Fruit fly (Drosophila melanogaster) whole organism, pupa: ENCODE measurements around the gene CG4025.
A peak's percentile ranks its signal among the peaks of the same experiment; 100 is the strongest.

Experiments
- CG12605 ChIP-seq: fragments of 200-800 bp; sonication (Bioruptor generic); IDR thresholded peaks from 2 replicates; pipeline ENCODE4 v1.3.6; 2022; ENCODE audit warnings: missing biosample characterization, missing genetic modification characterization
- CG17806 ChIP-seq: fragments of 200-800 bp; sonication (Bioruptor generic); optimal IDR thresholded peaks from 2 replicates; lab custom pipeline; 2018; ENCODE audit warnings: missing biosample characterization, mild to moderate bottlenecking, missing genetic modification characterization, moderate library complexity
- CG32121 ChIP-seq: fragments of 200-800 bp; sonication (Bioruptor generic); IDR thresholded peaks from 2 replicates; pipeline ENCODE4 v1.3.6; 2022; ENCODE audit warnings: missing biosample characterization, missing genetic modification characterization
- CG4496 ChIP-seq: fragments of 200-800 bp; sonication (Bioruptor generic); IDR thresholded peaks from 3 replicates; pipeline ENCODE4 v1.3.6; 2022; ENCODE audit warnings: missing biosample characterization, missing genetic modification characterization
- CG8159 ChIP-seq: fragments of 200-800 bp; sonication (Bioruptor generic); optimal IDR thresholded peaks from 3 replicates; lab custom pipeline; 2018; ENCODE audit warnings: missing biosample characterization, mild to moderate bottlenecking, missing genetic modification characterization, moderate library complexity
- CG8301 ChIP-seq: fragments of 200-800 bp; sonication (Bioruptor generic); optimal IDR thresholded peaks from 2 replicates; lab custom pipeline; 2018; ENCODE audit warnings: missing biosample characterization, mild to moderate bottlenecking, missing genetic modification characterization
- D1 ChIP-seq: fragments of 200-800 bp; sonication (Bioruptor generic); optimal IDR thresholded peaks from 2 replicates; lab custom pipeline; 2018; ENCODE audit warnings: missing biosample characterization, mild to moderate bottlenecking, missing genetic modification characterization, moderate library complexity
- EcR ChIP-seq: fragments of 200-800 bp; sonication (Bioruptor generic); optimal IDR thresholded peaks from 3 replicates; lab custom pipeline; 2019; ENCODE audit warnings: missing biosample characterization, missing genetic modification characterization, mild to moderate bottlenecking, moderate library complexity, missing genetic modification reagents
- Ets98B ChIP-seq: fragments of 200-800 bp; sonication (Bioruptor generic); IDR thresholded peaks from 2 replicates; pipeline ENCODE4 v1.3.6; 2022; ENCODE audit warnings: missing biosample characterization, missing genetic modification characterization
- Pif1A ChIP-seq: fragments of 200-800 bp; sonication (Bioruptor generic); optimal IDR thresholded peaks from 3 replicates; lab custom pipeline; 2016; ENCODE audit warnings: missing biosample characterization, missing genetic modification characterization
- Snoo ChIP-seq: fragments of 200-800 bp; sonication (Bioruptor generic); optimal IDR thresholded peaks from 3 replicates; lab custom pipeline; 2017; ENCODE audit warnings: missing biosample characterization, mild to moderate bottlenecking, missing genetic modification characterization, inconsistent platforms

dm6 chrX:2123965-2124688 lies 47.4 kb downstream of the CG4025 start:
- TF ChIP-seq CG17806 (tag; lab: Kevin White, UChicago) (peak; percentile 86), D1 (peak; percentile 90), Snoo (tag; lab: Kevin White, UChicago) (peak; percentile 89), CG8301 (tag; lab: Kevin White, UChicago) (peak; percentile 53), CG32121 (GFP tag; lab: Robert Waterston, UW) (peak; percentile 58; the same call in 1 of the 2 replicates), EcR (GFP tag; lab: Kevin White, UChicago) (peak; percentile 12), CG12605 (GFP tag; lab: Robert Waterston, UW) (peak; percentile 95), Pif1A (GFP tag; lab: Kevin White, UChicago) (peak; percentile 82), Ets98B (GFP tag; lab: Robert Waterston, UW) (peak; percentile 84), CG4496 (GFP tag; lab: Robert Waterston, UW) (peak; percentile 94), CG8159 (tag; lab: Kevin White, UChicago) (peak; percentile 97)
